Worm (Caenorhabditis elegans): ENCODE data around the gene pqn-84.

ce11 chrIII:11746718-11747117 is 46.7 kb downstream of the pqn-84 start, which contains the start of gene mrt-2:
- peak; percentile 48 for TF ChIP-seq rbr-2 (tag; optimal IDR thresholded peaks at IDR 0.05)
- no peak for TF ChIP-seq aly-2 (tag; optimal IDR thresholded peaks at IDR 0.05)
- TF ChIP-seq pha-4 (GFP tag; IDR thresholded peaks at IDR 0.05): 0 out of 2 replicates have a peak, but pooled peaks have one; percentile 60
- TF ChIP-seq pha-4 (tag; optimal IDR thresholded peaks at IDR 0.05): peak; percentile 16
- no peak for TF ChIP-seq lin-15B (tag; optimal IDR thresholded peaks at IDR 0.05)
- peak; percentile 24 for TF ChIP-seq nhr-28 (tag; optimal IDR thresholded peaks at IDR 0.05)
- TF ChIP-seq unc-39 (tag; optimal IDR thresholded peaks at IDR 0.05): no peak
- no peak for TF ChIP-seq ceh-82 (tag; optimal IDR thresholded peaks at IDR 0.05)
- no peak for TF ChIP-seq nhr-10 (tag; optimal IDR thresholded peaks at IDR 0.05)
- no peak for TF ChIP-seq F49E8.2 (tag; optimal IDR thresholded peaks at IDR 0.05; ENCODE audit: borderline replicate concordance)
- no peak for TF ChIP-seq unc-62 (GFP tag; optimal IDR thresholded peaks at IDR 0.05 in 1 of 2)
- TF ChIP-seq unc-62 (tag; optimal IDR thresholded peaks at IDR 0.05): no peak
- TF ChIP-seq ztf-11 (tag; optimal IDR thresholded peaks at IDR 0.05): no peak
